Worm (Caenorhabditis elegans): ENCODE results near the gene ttr-54.

The ttr-54 gene

DNA sequence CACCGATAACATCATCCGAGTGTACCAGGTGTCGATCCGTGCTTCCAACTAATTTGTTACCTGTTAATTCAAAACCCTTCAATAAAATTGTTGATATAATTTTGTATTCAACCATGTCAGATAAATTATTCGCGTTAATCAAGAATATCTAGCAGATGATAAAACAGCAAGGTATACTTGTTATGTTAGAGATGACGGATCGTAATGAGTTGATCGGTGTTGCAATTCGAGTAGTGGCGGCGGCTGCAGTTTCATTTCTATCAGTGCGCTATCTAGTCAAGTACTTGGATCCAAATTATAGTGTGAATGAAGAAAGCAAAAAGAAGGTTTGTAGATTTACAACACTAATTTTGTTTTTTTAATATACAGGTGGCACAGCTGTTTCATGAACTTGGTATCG is 22.2 kb downstream of the ttr-54 start, which contains the start of gene mspn-1:
Gene mspn-1 (plus strand): TSS at position 190 of the 400 bp plus-strand sequence.
- peak; percentile 36 for TF ChIP-seq F33H1.4 (GFP tag; IDR thresholded peaks at IDR 0.05)
- no peak for TF ChIP-seq F57A8.1 (GFP tag; optimal IDR thresholded peaks at IDR 0.05)
- TF ChIP-seq ztf-26 (tag; optimal IDR thresholded peaks at IDR 0.05), result no peak
- TF ChIP-seq madf-10 (tag; optimal IDR thresholded peaks at IDR 0.05), result no peak
- no peak for TF ChIP-seq aptf-3 (GFP tag; IDR thresholded peaks at IDR 0.05)
- TF ChIP-seq ceh-79 (tag; optimal IDR thresholded peaks at IDR 0.05), result no peak
- TF ChIP-seq egl-44 (GFP tag; IDR thresholded peaks at IDR 0.05), result no peak
- no peak for TF ChIP-seq B0019.2 (GFP tag; conservative IDR thresholded peaks at IDR 0.05)
- TF ChIP-seq Y53G8AR.9 (GFP tag; conservative IDR thresholded peaks at IDR 0.05), result peak; percentile 74; the same call in 1 of the 2 replicates
- no peak for TF ChIP-seq hlh-12 (tag; optimal IDR thresholded peaks at IDR 0.05)
- no peak for TF ChIP-seq chd-7 (tag; optimal IDR thresholded peaks at IDR 0.05)
- TF ChIP-seq F49E8.2 (tag; optimal IDR thresholded peaks at IDR 0.05; ENCODE audit: insufficient read depth), result peak; percentile 17
- peak; percentile 65; the same call in 1 of the 2 replicates for TF ChIP-seq B0336.3 (GFP tag; IDR thresholded peaks at IDR 0.05)
- TF ChIP-seq attf-5 (GFP tag; optimal IDR thresholded peaks at IDR 0.05), result no peak
- TF ChIP-seq dpl-1 (GFP tag; optimal IDR thresholded peaks at IDR 0.05), result no peak
- no peak for TF ChIP-seq F52B5.7 (tag; optimal IDR thresholded peaks at IDR 0.05)
- no peak for TF ChIP-seq efl-1 (GFP tag; optimal IDR thresholded peaks at IDR 0.05)
- no peak for TF ChIP-seq sea-2 (GFP tag; IDR thresholded peaks at IDR 0.05)
- TF ChIP-seq C06A6.2 (GFP tag; conservative IDR thresholded peaks at IDR 0.05), result no peak
- TF ChIP-seq F55B11.4 (tag; optimal IDR thresholded peaks at IDR 0.05; ENCODE audit: borderline replicate concordance, insufficient read depth), result no peak
- no peak for TF ChIP-seq mes-4 (tag; optimal IDR thresholded peaks at IDR 0.05)
- TF ChIP-seq snpc-3.4 (tag; optimal IDR thresholded peaks at IDR 0.05), result peak; percentile 8
- TF ChIP-seq snpc-1.1 (tag; optimal IDR thresholded peaks at IDR 0.05; ENCODE audit: insufficient read depth), result no peak
- no peak for TF ChIP-seq lag-1 (GFP tag; IDR thresholded peaks at IDR 0.05)
- TF ChIP-seq ceh-58 (GFP tag; IDR thresholded peaks at IDR 0.05), result no peak
- TF ChIP-seq madf-3 (GFP tag; IDR thresholded peaks at IDR 0.05), result no peak
- no peak for TF ChIP-seq snpc-4 (GFP tag; optimal IDR thresholded peaks at IDR 0.05)
- no peak for TF ChIP-seq snpc-4 (tag; optimal IDR thresholded peaks at IDR 0.05)
- TF ChIP-seq F23B12.7 (tag; optimal IDR thresholded peaks at IDR 0.05; ENCODE audit: insufficient read depth), result no peak
- no peak for TF ChIP-seq ama-1 (optimal IDR thresholded peaks at IDR 0.05)
- TF ChIP-seq ama-1 (GFP tag; optimal IDR thresholded peaks at IDR 0.05), result peak in 1 of 2 experiments; percentile 37
- TF ChIP-seq tlf-1 (GFP tag; optimal IDR thresholded peaks at IDR 0.05), result peak; percentile 46
- no peak for TF ChIP-seq F37B4.10 (GFP tag; IDR thresholded peaks at IDR 0.05)
- no peak for TF ChIP-seq ztf-6 (GFP tag; IDR thresholded peaks at IDR 0.05)
- peak; percentile 52; the same call in 1 of the 2 replicates for TF ChIP-seq C17E4.6 (GFP tag; IDR thresholded peaks at IDR 0.05)
- no peak for TF ChIP-seq attf-3 (GFP tag; conservative IDR thresholded peaks at IDR 0.05)
- TF ChIP-seq sptf-2 (GFP tag; optimal IDR thresholded peaks at IDR 0.05), result no peak
- no peak for TF ChIP-seq nfya-2 (GFP tag; IDR thresholded peaks at IDR 0.05)
- TF ChIP-seq unc-130 (GFP tag; optimal IDR thresholded peaks at IDR 0.05), result no peak
- no peak for TF ChIP-seq K12H6.12 (tag; optimal IDR thresholded peaks at IDR 0.05)
- peak; percentile 18; the same call in 1 of the 2 replicates for TF ChIP-seq D2030.7 (GFP tag; IDR thresholded peaks at IDR 0.05)
- peak; percentile 61; the same call in 1 of the 2 replicates for TF ChIP-seq hsf-1 (GFP tag; IDR thresholded peaks at IDR 0.05)
- TF ChIP-seq fkh-3 (tag; optimal IDR thresholded peaks at IDR 0.05), result no peak
- TF ChIP-seq zim-3 (tag; optimal IDR thresholded peaks at IDR 0.05), result no peak
- no peak for TF ChIP-seq madf-8 (GFP tag; conservative IDR thresholded peaks at IDR 0.05)
- TF ChIP-seq let-526 (GFP tag; IDR thresholded peaks at IDR 0.05), result no peak
- TF ChIP-seq egl-18 (GFP tag; IDR thresholded peaks at IDR 0.05), result no peak
- TF ChIP-seq bed-2 (GFP tag; IDR thresholded peaks at IDR 0.05), result no peak
- no peak for TF ChIP-seq B0035.1 (tag; optimal IDR thresholded peaks at IDR 0.05)
- TF ChIP-seq ekl-4 (GFP tag; IDR thresholded peaks at IDR 0.05), result no peak

All from whole organism, young adult.